Worm (Caenorhabditis elegans) whole organism, L3 larva: ENCODE results near the gene nspb-7.

Source experiments
- R02D3.7 ChIP-seq: fragments of 150-350 bp; optimal IDR thresholded peaks from 2 replicates; lab custom pipeline; 2014; ENCODE audit warnings: missing biosample characterization, missing genetic modification characterization
- ZK546.5 ChIP-seq: sonication (generic microtip); optimal IDR thresholded peaks from 2 replicates; lab custom pipeline; 2017; ENCODE audit warnings: missing biosample characterization, missing genetic modification characterization
- ama-1 ChIP-seq: fragments of 150-350 bp; optimal IDR thresholded peaks from 2 replicates; lab custom pipeline; 2018
- ceh-16 ChIP-seq: sonication (generic microtip); optimal IDR thresholded peaks from 2 replicates; lab custom pipeline; 2017; ENCODE audit warnings: missing biosample characterization, missing genetic modification characterization
- ceh-28 ChIP-seq: fragments of 150-350 bp; optimal IDR thresholded peaks from 2 replicates; lab custom pipeline; 2014; ENCODE audit warnings: missing biosample characterization, missing genetic modification reagents, missing genetic modification characterization
- ceh-82 ChIP-seq: fragments of 150-350 bp; optimal IDR thresholded peaks from 2 replicates; lab custom pipeline; 2014; ENCODE audit warnings: missing biosample characterization, missing genetic modification characterization
- ceh-9 ChIP-seq: sonication (generic microtip); optimal IDR thresholded peaks from 2 replicates; lab custom pipeline; 2018; ENCODE audit warnings: missing biosample characterization, missing genetic modification characterization
- daf-12 ChIP-seq: fragments of 150-350 bp; optimal IDR thresholded peaks from 2 replicates; lab custom pipeline; 2014; ENCODE audit warnings: missing biosample characterization, missing genetic modification reagents, missing genetic modification characterization
- egl-27 ChIP-seq: sonication (generic microtip); optimal IDR thresholded peaks from 4 replicates; lab custom pipeline; 2017; ENCODE audit warnings: missing biosample characterization, missing genetic modification reagents, missing genetic modification characterization
- elt-1 ChIP-seq: fragments of 150-350 bp; optimal IDR thresholded peaks from 2 replicates; lab custom pipeline; 2014; ENCODE audit warnings: missing biosample characterization, missing genetic modification characterization
- elt-2 ChIP-seq: sonication (generic microtip); optimal IDR thresholded peaks from 2 replicates; lab custom pipeline; 2016; ENCODE audit warnings: missing genetic modification reagents, mild to moderate bottlenecking, missing genetic modification characterization, missing compliant biosample characterization
- elt-3 ChIP-seq, 3 experiments: fragments of 150-350 bp in 1 of 3; sonication (generic microtip) in 2 of 3; optimal IDR thresholded peaks; 2 replicates in 2 of 3; 4 replicates in 1 of 3; lab custom pipeline; 2014 to 2017; ENCODE audit warnings: missing biosample characterization in 3 of 3, missing genetic modification characterization in 3 of 3
- fkh-10 ChIP-seq: sonication (generic microtip); optimal IDR thresholded peaks from 2 replicates; lab custom pipeline; 2017; ENCODE audit warnings: missing biosample characterization, missing genetic modification reagents, missing genetic modification characterization
- fkh-2 ChIP-seq: fragments of 150-350 bp; optimal IDR thresholded peaks from 2 replicates; lab custom pipeline; 2014; ENCODE audit warnings: missing biosample characterization, missing genetic modification reagents, missing genetic modification characterization
- hmg-11 ChIP-seq: sonication (generic microtip); optimal IDR thresholded peaks from 2 replicates; lab custom pipeline; 2016; ENCODE audit warnings: missing genetic modification characterization, missing compliant biosample characterization
- jun-1 ChIP-seq: fragments of 150-350 bp; optimal IDR thresholded peaks from 2 replicates; lab custom pipeline; 2014; ENCODE audit warnings: missing biosample characterization, missing genetic modification reagents, missing genetic modification characterization
- lin-15B ChIP-seq: fragments of 150-350 bp; optimal IDR thresholded peaks from 2 replicates; lab custom pipeline; 2014; ENCODE audit warnings: missing biosample characterization, missing genetic modification characterization
- lsy-12 ChIP-seq: sonication (generic microtip); optimal IDR thresholded peaks from 2 replicates; lab custom pipeline; 2016; ENCODE audit warnings: mild to moderate bottlenecking, missing genetic modification characterization, missing compliant biosample characterization
- mdl-1 ChIP-seq: fragments of 150-350 bp; optimal IDR thresholded peaks from 2 replicates; lab custom pipeline; 2014; ENCODE audit warnings: missing biosample characterization, missing genetic modification characterization
- mml-1 ChIP-seq: fragments of 150-350 bp; sonication (generic microtip); optimal IDR thresholded peaks from 3 replicates; lab custom pipeline; 2014; ENCODE audit warnings: missing biosample characterization, missing genetic modification characterization
- nfya-1 ChIP-seq: sonication (generic microtip); optimal IDR thresholded peaks from 2 replicates; lab custom pipeline; 2017; ENCODE audit warnings: missing genetic modification characterization, mild to moderate bottlenecking, missing compliant biosample characterization, antibody characterized with exemption, moderate library complexity; ENCODE audit not compliant: insufficient read depth
- nhr-23 ChIP-seq: fragments of 150-350 bp; optimal IDR thresholded peaks from 2 replicates; lab custom pipeline; 2014; ENCODE audit warnings: missing biosample characterization, missing genetic modification reagents, missing genetic modification characterization
- nhr-237 ChIP-seq: fragments of 150-350 bp; optimal IDR thresholded peaks from 2 replicates; lab custom pipeline; 2014; ENCODE audit warnings: missing biosample characterization, missing genetic modification characterization
- nhr-25 ChIP-seq: sonication (generic microtip); optimal IDR thresholded peaks from 2 replicates; lab custom pipeline; 2017; ENCODE audit warnings: missing biosample characterization, missing genetic modification characterization
- nhr-28 ChIP-seq: fragments of 150-350 bp; optimal IDR thresholded peaks from 2 replicates; lab custom pipeline; 2014; ENCODE audit warnings: missing biosample characterization, missing genetic modification characterization
- nhr-43 ChIP-seq: sonication (generic microtip); optimal IDR thresholded peaks from 2 replicates; lab custom pipeline; 2016; ENCODE audit warnings: mild to moderate bottlenecking, missing genetic modification characterization, missing compliant biosample characterization; ENCODE audit not compliant: poor library complexity, severe bottlenecking
- nhr-67 ChIP-seq: fragments of 150-350 bp; optimal IDR thresholded peaks from 2 replicates; lab custom pipeline; 2014; ENCODE audit warnings: missing biosample characterization, missing genetic modification characterization
- nhr-77 ChIP-seq: fragments of 150-350 bp; optimal IDR thresholded peaks from 2 replicates; lab custom pipeline; 2014; ENCODE audit warnings: missing biosample characterization, missing genetic modification characterization
- pqm-1 ChIP-seq: fragments of 150-350 bp; optimal IDR thresholded peaks from 2 replicates; lab custom pipeline; 2017; ENCODE audit warnings: missing biosample characterization, missing genetic modification characterization, inconsistent platforms
- skn-1 ChIP-seq: fragments of 150-350 bp; optimal IDR thresholded peaks from 2 replicates; lab custom pipeline; 2014; ENCODE audit warnings: missing biosample characterization, missing genetic modification characterization
- snpc-4 ChIP-seq: fragments of 150-350 bp; optimal IDR thresholded peaks from 2 replicates; lab custom pipeline; 2014; ENCODE audit warnings: missing biosample characterization, missing genetic modification characterization
- tbx-2 ChIP-seq: sonication (generic microtip); optimal IDR thresholded peaks from 2 replicates; lab custom pipeline; 2016; ENCODE audit warnings: mild to moderate bottlenecking, missing genetic modification characterization, missing compliant biosample characterization
- unc-62 ChIP-seq: fragments of 150-350 bp; sonication (generic microtip); optimal IDR thresholded peaks from 4 replicates; lab custom pipeline; 2014; ENCODE audit warnings: missing biosample characterization, missing genetic modification reagents, missing genetic modification characterization
- ztf-4 ChIP-seq: fragments of 150-350 bp; optimal IDR thresholded peaks from 2 replicates; lab custom pipeline; 2014; ENCODE audit warnings: missing biosample characterization, missing genetic modification characterization

Gene nspb-7

ce11 chrII:14616402-14616801 is 38.3 kb downstream of the nspb-7 start:
- TF ChIP-seq jun-1 (tag; lab: Kevin White, UChicago), result no peak
- no peak for TF ChIP-seq ZK546.5 (tag; lab: Kevin White, UChicago)
- TF ChIP-seq egl-27, result no peak
- TF ChIP-seq pqm-1, result no peak
- no peak for TF ChIP-seq nhr-28 (tag; lab: Kevin White, UChicago)
- TF ChIP-seq snpc-4 (tag; lab: Kevin White, UChicago), result no peak
- peak in 1 of 3 experiments; percentile 64 for TF ChIP-seq elt-3 (tag; optimal IDR thresholded peaks at IDR 0.05; lab: Kevin White, UChicago)
- peak; percentile 28 for TF ChIP-seq elt-2 (tag; lab: Kevin White, UChicago)
- TF ChIP-seq ceh-16 (tag; lab: Kevin White, UChicago), result no peak
- no peak for TF ChIP-seq ztf-4 (tag; lab: Kevin White, UChicago)
- TF ChIP-seq nhr-43 (tag; lab: Kevin White, UChicago), result peak; percentile 21
- no peak for TF ChIP-seq fkh-2 (tag; lab: Kevin White, UChicago)
- no peak for TF ChIP-seq skn-1 (tag; lab: Kevin White, UChicago)
- no peak for TF ChIP-seq ceh-28 (tag; lab: Kevin White, UChicago)
- no peak for TF ChIP-seq nfya-1
- TF ChIP-seq ama-1 (lab: Kevin White, UChicago), result no peak
- peak; percentile 57 for TF ChIP-seq nhr-23
- TF ChIP-seq mdl-1 (tag; lab: Kevin White, UChicago), result no peak

ce11 chrII:14616927-14617326 is 38.8 kb downstream of the nspb-7 start:
- peak; percentile 10 for TF ChIP-seq nhr-77
- TF ChIP-seq nhr-25 (tag; lab: Kevin White, UChicago), result peak; percentile 19
- no peak for TF ChIP-seq nhr-237 (tag; lab: Kevin White, UChicago)
- peak; percentile 11 for TF ChIP-seq nhr-43 (tag; lab: Kevin White, UChicago)
- no peak for TF ChIP-seq nhr-67
- TF ChIP-seq lsy-12 (tag; lab: Kevin White, UChicago), result peak; percentile 48
- no peak for TF ChIP-seq hmg-11 (tag; lab: Kevin White, UChicago)
- TF ChIP-seq ama-1 (lab: Kevin White, UChicago), result peak; percentile 30
- peak; percentile 4 for TF ChIP-seq nfya-1

- TF ChIP-seq ceh-9 (tag; lab: Kevin White, UChicago) (no peak), daf-12 (no peak), nhr-67 (no peak), nhr-77 (no peak), unc-62 (GFP tag; lab: Kevin White, UChicago) (no peak), ceh-28 (tag; lab: Kevin White, UChicago) (no peak), ceh-82 (tag; lab: Kevin White, UChicago) (no peak), nhr-25 (tag; lab: Kevin White, UChicago) (no peak), fkh-2 (tag; lab: Kevin White, UChicago) (no peak), elt-2 (tag; lab: Kevin White, UChicago) (no peak), elt-1 (tag; lab: Kevin White, UChicago) (no peak), hmg-11 (tag; lab: Kevin White, UChicago) (no peak), lin-15B (no peak), R02D3.7 (tag; lab: Kevin White, UChicago) (no peak), tbx-2 (tag; lab: Kevin White, UChicago) (no peak)
Observed at ce11 chrII:14618158-14618557, 40.0 kb downstream of the nspb-7 start.

- TF ChIP-seq nhr-25 (tag; lab: Kevin White, UChicago) (peak; percentile 19), fkh-10 (GFP tag; lab: Kevin White, UChicago) (no peak), nhr-23 (peak; percentile 10)
Observed at ce11 chrII:14618764-14619163, 40.7 kb downstream of the nspb-7 start.

ce11 chrII:14619806-14620205 is 41.7 kb downstream of the nspb-7 start:
- TF ChIP-seq mml-1 (tag; lab: Kevin White, UChicago) (no peak), nhr-43 (tag; lab: Kevin White, UChicago) (peak; percentile 74), elt-3 (tag; optimal IDR thresholded peaks at IDR 0.05; lab: Kevin White, UChicago) (peak in 2 of 3 experiments; percentile 3 to 68)
